Worm (Caenorhabditis elegans): ENCODE data around the gene K02D3.1.

DNA sequence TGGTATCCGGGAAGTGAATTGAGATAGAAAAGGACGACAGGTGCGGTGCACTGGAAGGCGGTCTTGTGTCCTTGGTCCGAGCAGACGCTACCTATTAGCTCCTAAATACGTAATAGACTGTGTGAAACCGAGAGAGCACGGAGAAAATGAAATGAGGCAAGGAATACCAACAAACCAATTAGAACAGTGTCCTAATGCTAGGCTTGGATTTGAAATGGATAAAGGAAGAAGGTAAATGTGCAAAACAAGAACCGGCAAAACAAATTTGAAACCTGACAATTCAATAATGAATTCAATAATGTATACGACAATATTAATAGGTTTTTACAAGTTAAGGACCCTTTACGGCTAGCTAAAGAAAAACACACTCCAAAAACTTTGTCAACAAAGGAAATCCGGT lies 38.0 kb upstream of the K02D3.1 start, which contains the start of gene C04A11.2:
- TF ChIP-seq lin-13 (GFP tag; optimal IDR thresholded peaks at IDR 0.05) (no peak), unc-39 (tag; optimal IDR thresholded peaks at IDR 0.05) (no peak), ZK546.5 (tag; optimal IDR thresholded peaks at IDR 0.05) (no peak), zag-1 (tag; optimal IDR thresholded peaks at IDR 0.05) (no peak), dmd-9 (GFP tag; IDR thresholded peaks at IDR 0.05) (no peak), dve-1 (tag; optimal IDR thresholded peaks at IDR 0.05; ENCODE audit: insufficient read depth) (no peak), nhr-11 (tag; optimal IDR thresholded peaks at IDR 0.05) (no peak), pqm-1 (tag; optimal IDR thresholded peaks at IDR 0.05) (no peak), fkh-10 (GFP tag; optimal IDR thresholded peaks at IDR 0.05) (no peak), nhr-10 (tag; optimal IDR thresholded peaks at IDR 0.05) (no peak), nhr-28 (tag; optimal IDR thresholded peaks at IDR 0.05) (no peak)

Measured in whole organism, L4 larva.